Worm (Caenorhabditis elegans) whole organism, L4 larva: ENCODE results near the gene F35A5.8.

ENCODE experiments used
- F10B5.3 ChIP-seq: sonication (generic microtip); optimal IDR thresholded peaks from 2 replicates; lab custom pipeline; 2016; ENCODE audit warnings: mild to moderate bottlenecking, missing genetic modification characterization, missing compliant biosample characterization
- F44E2.7 ChIP-seq: fragments of 200-800 bp; sonication (Bioruptor generic); IDR thresholded peaks from 2 replicates; pipeline ENCODE4 v2.1.2; 2022; ENCODE audit warnings: missing genetic modification characterization, missing compliant biosample characterization
- F49E8.2 ChIP-seq: sonication (generic microtip); optimal IDR thresholded peaks from 2 replicates; lab custom pipeline; 2016; ENCODE audit warnings: missing compliant biosample characterization, mild to moderate bottlenecking, missing genetic modification characterization, borderline replicate concordance
- T26A8.4 ChIP-seq: fragments of 200-800 bp; sonication (Bioruptor generic); IDR thresholded peaks from 2 replicates; pipeline ENCODE4 v1.3.6; 2022; ENCODE audit warnings: missing genetic modification characterization, missing compliant biosample characterization
- Y105C5A.15 ChIP-seq: fragments of 200-800 bp; sonication (Bioruptor generic); IDR thresholded peaks from 2 replicates; pipeline ENCODE4 v1.3.6; 2022; ENCODE audit warnings: missing genetic modification characterization, missing compliant biosample characterization
- ZK546.5 ChIP-seq, 2 experiments: sonication (generic microtip); optimal IDR thresholded peaks; 2 replicates each; lab custom pipeline; 2017; ENCODE audit warnings: missing biosample characterization in 2 of 2, missing genetic modification characterization in 2 of 2
- aha-1 ChIP-seq: fragments of 150-350 bp; peaks from one replicate; lab custom pipeline; 2014; ENCODE audit warnings: missing biosample characterization, missing genetic modification characterization
- ceh-20 ChIP-seq: fragments of 200-800 bp; sonication (Bioruptor generic); IDR thresholded peaks from 2 replicates; pipeline ENCODE4 v1.3.6; 2022; ENCODE audit warnings: missing genetic modification reagents, missing genetic modification characterization, missing compliant biosample characterization
- ceh-62 ChIP-seq: sonication (generic microtip); optimal IDR thresholded peaks from 2 replicates; lab custom pipeline; 2017; ENCODE audit warnings: missing biosample characterization, missing genetic modification characterization
- cey-2 ChIP-seq: sonication (generic microtip); optimal IDR thresholded peaks from 3 replicates; lab custom pipeline; 2017; ENCODE audit warnings: missing genetic modification characterization, mild to moderate bottlenecking, missing compliant biosample characterization, antibody characterized with exemption, borderline replicate concordance; ENCODE audit not compliant: insufficient read depth
- daf-16 ChIP-seq, 3 experiments: sonication (generic microtip); optimal IDR thresholded peaks; 2 replicates each; lab custom pipeline; 2016 to 2017; ENCODE audit warnings: missing genetic modification characterization in 3 of 3, missing genetic modification reagents in 3 of 3, mild to moderate bottlenecking in 2 of 3, missing compliant biosample characterization in 2 of 3, missing biosample characterization in 1 of 3, moderate library complexity in 1 of 3
- daf-8 ChIP-seq: fragments of 200-800 bp; sonication (Bioruptor generic); IDR thresholded peaks from 2 replicates; pipeline ENCODE4 v1.3.6; 2022; ENCODE audit warnings: missing genetic modification characterization, missing compliant biosample characterization
- dmd-8 ChIP-seq: fragments of 200-800 bp; sonication (Bioruptor generic); IDR thresholded peaks from 2 replicates; pipeline ENCODE4 v1.3.6; 2022; ENCODE audit warnings: missing genetic modification characterization, missing compliant biosample characterization
- dpl-1 ChIP-seq: fragments of 150-350 bp; optimal IDR thresholded peaks from 2 replicates; lab custom pipeline; 2014; ENCODE audit warnings: missing biosample characterization, missing genetic modification reagents, missing genetic modification characterization
- dve-1 ChIP-seq: sonication (generic microtip); optimal IDR thresholded peaks from 2 replicates; lab custom pipeline; 2017; ENCODE audit warnings: antibody characterized with exemption, mild to moderate bottlenecking, missing genetic modification characterization, missing compliant biosample characterization; ENCODE audit not compliant: insufficient read depth
- egl-27 ChIP-seq: sonication (generic microtip); optimal IDR thresholded peaks from 3 replicates; lab custom pipeline; 2017; ENCODE audit warnings: missing biosample characterization, missing genetic modification reagents, missing genetic modification characterization
- egl-43 ChIP-seq: fragments of 200-800 bp; sonication (Bioruptor generic); IDR thresholded peaks from 2 replicates; pipeline ENCODE4 v1.3.6; 2022; ENCODE audit warnings: missing genetic modification reagents, missing genetic modification characterization, missing compliant biosample characterization
- fkh-10 ChIP-seq: fragments of 150-350 bp; optimal IDR thresholded peaks from 2 replicates; lab custom pipeline; 2014; ENCODE audit warnings: missing biosample characterization, missing genetic modification reagents, missing genetic modification characterization
- hlh-11 ChIP-seq: fragments of 200-800 bp; sonication (Bioruptor generic); optimal IDR thresholded peaks from 2 replicates; lab custom pipeline; 2018; ENCODE audit warnings: mild to moderate bottlenecking, missing genetic modification characterization, missing compliant biosample characterization
- hlh-30 ChIP-seq: sonication (generic microtip); optimal IDR thresholded peaks from 2 replicates; lab custom pipeline; 2017; ENCODE audit warnings: antibody characterized with exemption, mild to moderate bottlenecking, missing genetic modification characterization, missing compliant biosample characterization; ENCODE audit not compliant: insufficient read depth
- hmg-1.1 ChIP-seq: fragments of 200-800 bp; sonication (Bioruptor generic); IDR thresholded peaks from 2 replicates; pipeline ENCODE4 v1.3.6; 2022; ENCODE audit warnings: missing genetic modification reagents, missing genetic modification characterization, missing compliant biosample characterization
- lim-7 ChIP-seq: fragments of 200-800 bp; sonication (Bioruptor generic); IDR thresholded peaks from 2 replicates; pipeline ENCODE4 v1.3.6; 2022; ENCODE audit warnings: missing genetic modification characterization, missing compliant biosample characterization
- lin-15B ChIP-seq: fragments of 150-350 bp; sonication (generic microtip); optimal IDR thresholded peaks from 3 replicates; lab custom pipeline; 2014; ENCODE audit warnings: missing biosample characterization, missing genetic modification characterization
- lin-29 ChIP-seq: fragments of 200-800 bp; sonication (Bioruptor generic); IDR thresholded peaks from 2 replicates; pipeline ENCODE4 v1.3.6; 2022; ENCODE audit warnings: missing genetic modification reagents, missing genetic modification characterization, missing compliant biosample characterization
- lin-39 ChIP-seq: fragments of 150-350 bp; optimal IDR thresholded peaks from 2 replicates; lab custom pipeline; 2014; ENCODE audit warnings: missing biosample characterization, missing genetic modification reagents, missing genetic modification characterization
- lsy-2 ChIP-seq, 2 experiments: fragments of 150-350 bp in 1 of 2; sonication (generic microtip) in 1 of 2; optimal IDR thresholded peaks; 2 replicates each; lab custom pipeline; 2014 to 2017; ENCODE audit warnings: missing biosample characterization in 2 of 2, missing genetic modification characterization in 2 of 2
- madf-5 ChIP-seq, 2 experiments: fragments of 200-800 bp; sonication (Bioruptor generic); IDR thresholded peaks; 2 replicates each; pipeline ENCODE4 v1.3.6; 2022; ENCODE audit warnings: missing compliant biosample characterization in 2 of 2, missing genetic modification characterization in 2 of 2
- mdl-1 ChIP-seq, 2 experiments: fragments of 150-350 bp in 1 of 2; sonication (generic microtip) in 1 of 2; optimal IDR thresholded peaks; 2 replicates each; lab custom pipeline; 2014 to 2017; ENCODE audit warnings: missing biosample characterization in 2 of 2, missing genetic modification characterization in 2 of 2
- mep-1 ChIP-seq: fragments of 150-350 bp; sonication (generic microtip); optimal IDR thresholded peaks from 3 replicates; lab custom pipeline; 2014; ENCODE audit warnings: missing biosample characterization, missing genetic modification characterization
- mxl-3 ChIP-seq: fragments of 200-800 bp; sonication (Bioruptor generic); optimal IDR thresholded peaks from 2 replicates; lab custom pipeline; 2018; ENCODE audit warnings: mild to moderate bottlenecking, missing genetic modification characterization, missing compliant biosample characterization
- nhr-111 ChIP-seq: fragments of 200-800 bp; sonication (Bioruptor generic); optimal IDR thresholded peaks from 2 replicates; lab custom pipeline; 2018; ENCODE audit warnings: mild to moderate bottlenecking, missing genetic modification characterization, missing compliant biosample characterization
- nhr-25 ChIP-seq: sonication (generic microtip); optimal IDR thresholded peaks from 2 replicates; lab custom pipeline; 2017; ENCODE audit warnings: missing genetic modification characterization, mild to moderate bottlenecking, missing compliant biosample characterization, antibody characterized with exemption, moderate library complexity, borderline replicate concordance; ENCODE audit not compliant: insufficient read depth
- nhr-28 ChIP-seq: fragments of 150-350 bp; optimal IDR thresholded peaks from 2 replicates; lab custom pipeline; 2014; ENCODE audit warnings: missing biosample characterization, missing genetic modification characterization
- nhr-41 ChIP-seq: fragments of 200-800 bp; sonication (Bioruptor generic); IDR thresholded peaks from 2 replicates; pipeline ENCODE4 v1.3.6; 2022; ENCODE audit warnings: missing genetic modification reagents, missing genetic modification characterization, missing compliant biosample characterization
- nhr-48 ChIP-seq: sonication (generic microtip); optimal IDR thresholded peaks from 2 replicates; lab custom pipeline; 2016; ENCODE audit warnings: mild to moderate bottlenecking, missing genetic modification characterization, missing compliant biosample characterization
- nhr-77 ChIP-seq: fragments of 150-350 bp; optimal IDR thresholded peaks from 2 replicates; lab custom pipeline; 2014; ENCODE audit warnings: missing biosample characterization, missing genetic modification characterization
- skn-1 ChIP-seq: fragments of 150-350 bp; optimal IDR thresholded peaks from 2 replicates; lab custom pipeline; 2014; ENCODE audit warnings: missing biosample characterization, missing genetic modification characterization
- spr-3 ChIP-seq: fragments of 200-800 bp; sonication (Bioruptor generic); optimal IDR thresholded peaks from 2 replicates; lab custom pipeline; 2018; ENCODE audit warnings: mild to moderate bottlenecking, missing genetic modification characterization, missing compliant biosample characterization
- unc-62 ChIP-seq, 3 experiments: fragments of 150-350 bp in 1 of 3; sonication (generic microtip); optimal IDR thresholded peaks in 2 of 3; peaks in 1 of 3; 1 replicate in 1 of 3; 2 replicates in 2 of 3; lab custom pipeline; 2014 to 2017; ENCODE audit warnings: missing biosample characterization in 3 of 3, missing genetic modification characterization in 3 of 3, missing genetic modification reagents in 3 of 3, missing genotype in 1 of 3
- vab-7 ChIP-seq: fragments of 200-800 bp; sonication (Bioruptor generic); IDR thresholded peaks from 2 replicates; pipeline ENCODE4 v1.3.6; 2022; ENCODE audit warnings: missing genetic modification reagents, missing genetic modification characterization, missing compliant biosample characterization
- zip-11 ChIP-seq: fragments of 200-800 bp; sonication (Bioruptor generic); IDR thresholded peaks from 2 replicates; pipeline ENCODE4 v1.3.6; 2022; ENCODE audit warnings: missing genetic modification characterization, missing compliant biosample characterization
- ztf-7 ChIP-seq: fragments of 150-350 bp; optimal IDR thresholded peaks from 2 replicates; lab custom pipeline; 2014; ENCODE audit warnings: missing biosample characterization, missing genetic modification characterization

F35A5.8 gene

ce11 chrX:3839172-3839571, 35.9 kb upstream of the F35A5.8 start (continued):
- TF ChIP-seq spr-3 (GFP tag; lab: Kevin White, UChicago), result no peak
- no peak for TF ChIP-seq fkh-10 (GFP tag; lab: Kevin White, UChicago)
- no peak for TF ChIP-seq nhr-41 (GFP tag; lab: Robert Waterston, UW)
- TF ChIP-seq lin-29, result no peak
- peak; percentile 45 for TF ChIP-seq aha-1 (tag; lab: Kevin White, UChicago)
- TF ChIP-seq madf-5 (GFP tag; IDR thresholded peaks at IDR 0.05; lab: Robert Waterston, UW), result no peak
- peak in 1 of 2 experiments; percentile 36 for TF ChIP-seq lsy-2 (tag; optimal IDR thresholded peaks at IDR 0.05; lab: Kevin White, UChicago)
- TF ChIP-seq Y105C5A.15, result no peak
- no peak for TF ChIP-seq egl-27 (tag; lab: Kevin White, UChicago)
- TF ChIP-seq nhr-77 (tag; lab: Kevin White, UChicago), result no peak
- no peak for TF ChIP-seq dve-1 (tag; lab: Kevin White, UChicago)
- TF ChIP-seq egl-43 (GFP tag; lab: Robert Waterston, UW), result no peak
- no peak for TF ChIP-seq mdl-1 (tag; optimal IDR thresholded peaks at IDR 0.05; lab: Kevin White, UChicago)
- TF ChIP-seq daf-16 (GFP tag; optimal IDR thresholded peaks at IDR 0.05; lab: Kevin White, UChicago), result peak in 1 of 2 experiments; percentile 99
- TF ChIP-seq daf-16 (tag; optimal IDR thresholded peaks at IDR 0.05; lab: Kevin White, UChicago), result no peak
- peak; percentile 14 for TF ChIP-seq mxl-3 (GFP tag; lab: Kevin White, UChicago)
- no peak for TF ChIP-seq ceh-62 (tag; lab: Kevin White, UChicago)

- TF ChIP-seq unc-62 (GFP tag; optimal IDR thresholded peaks at IDR 0.05 in 1 of 2; lab: Kevin White, UChicago) (peak in 1 of 2 experiments; percentile 89), unc-62 (tag; optimal IDR thresholded peaks at IDR 0.05; lab: Kevin White, UChicago) (no peak), F49E8.2 (tag; lab: Kevin White, UChicago) (no peak), nhr-48 (tag; lab: Kevin White, UChicago) (peak; percentile 48)
Measured at ce11 chrX:3838670-3839069, 35.4 kb upstream of the F35A5.8 start.

DNA sequence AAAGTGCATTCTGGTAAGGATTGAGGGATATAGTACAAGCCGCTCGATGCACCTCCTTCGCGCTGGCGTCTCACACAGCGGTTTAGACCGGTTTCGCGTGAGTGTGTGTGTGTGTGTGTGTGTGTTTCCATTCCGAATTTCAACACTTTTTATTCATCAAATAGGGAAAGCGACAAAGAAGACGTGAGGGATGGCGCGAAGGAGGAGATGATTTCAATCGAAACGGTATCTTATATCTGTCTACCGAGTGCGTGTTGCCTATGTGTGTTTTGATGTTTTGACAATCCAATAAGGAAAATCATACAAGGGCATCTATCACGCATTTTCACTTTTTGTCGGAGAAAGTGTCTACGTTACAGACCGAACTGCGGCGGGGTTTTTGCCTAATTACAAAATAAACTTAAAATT, 34.5 kb upstream of the F35A5.8 start:
- TF ChIP-seq mxl-3 (GFP tag; lab: Kevin White, UChicago), result peak; percentile 53
- peak; percentile 31 for TF ChIP-seq hlh-30
- TF ChIP-seq hmg-1.1 (GFP tag; lab: Robert Waterston, UW), result no peak
- TF ChIP-seq F10B5.3 (tag; lab: Kevin White, UChicago), result no peak
- peak in 1 of 2 experiments; percentile 5 for TF ChIP-seq unc-62 (GFP tag; optimal IDR thresholded peaks at IDR 0.05 in 1 of 2; lab: Kevin White, UChicago)
- no peak for TF ChIP-seq unc-62 (tag; optimal IDR thresholded peaks at IDR 0.05; lab: Kevin White, UChicago)
- TF ChIP-seq nhr-25, result peak; percentile 16
- peak; percentile 81 for TF ChIP-seq hlh-11 (tag; lab: Kevin White, UChicago)
- TF ChIP-seq dpl-1, result peak; percentile 5
- peak in 1 of 2 experiments; percentile 17 for TF ChIP-seq mdl-1 (tag; optimal IDR thresholded peaks at IDR 0.05; lab: Kevin White, UChicago)
- TF ChIP-seq nhr-28 (tag; lab: Kevin White, UChicago), result peak; percentile 56
- no peak for TF ChIP-seq daf-16 (GFP tag; optimal IDR thresholded peaks at IDR 0.05; lab: Kevin White, UChicago)
- no peak for TF ChIP-seq daf-16 (tag; optimal IDR thresholded peaks at IDR 0.05; lab: Kevin White, UChicago)
- peak in 1 of 2 experiments; percentile 26 for TF ChIP-seq lsy-2 (tag; optimal IDR thresholded peaks at IDR 0.05; lab: Kevin White, UChicago)
- TF ChIP-seq T26A8.4, result 0 out of 2 replicates have a peak, but pooled peaks have one; percentile 33
- TF ChIP-seq ztf-7, result no peak
- TF ChIP-seq lin-15B (tag; lab: Kevin White, UChicago), result no peak
- TF ChIP-seq F44E2.7 (GFP tag; lab: Robert Waterston, UW), result no peak
- TF ChIP-seq nhr-48 (tag; lab: Kevin White, UChicago), result peak; percentile 84
- peak; percentile 99 for TF ChIP-seq aha-1 (tag; lab: Kevin White, UChicago)

DNA sequence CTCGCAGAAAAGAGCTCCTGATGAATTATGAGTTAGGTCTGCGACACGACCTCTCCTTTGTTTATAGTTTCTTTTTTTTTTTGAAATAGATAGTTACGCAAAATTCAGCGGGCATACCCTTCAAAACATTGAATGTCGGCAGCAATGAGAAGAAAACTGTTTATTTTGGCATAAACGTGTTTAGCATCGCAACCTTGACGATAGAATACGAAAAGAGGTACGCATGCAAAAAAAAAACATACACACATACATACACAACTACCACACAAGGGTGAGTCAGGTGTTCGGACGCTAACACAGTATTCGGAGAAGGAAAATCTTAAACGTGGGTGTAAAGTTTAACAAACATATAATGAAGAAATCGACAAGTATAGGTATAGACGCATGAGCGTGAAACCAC, 32.4 kb upstream of the F35A5.8 start:
- TF ChIP-seq ZK546.5 (tag; optimal IDR thresholded peaks at IDR 0.05; lab: Kevin White, UChicago), result no peak
- no peak for TF ChIP-seq ceh-20
- TF ChIP-seq zip-11 (GFP tag; lab: Robert Waterston, UW), result no peak
- TF ChIP-seq mdl-1 (tag; optimal IDR thresholded peaks at IDR 0.05; lab: Kevin White, UChicago), result peak in 1 of 2 experiments; percentile 5
- no peak for TF ChIP-seq skn-1 (tag; lab: Kevin White, UChicago)
- no peak for TF ChIP-seq dpl-1
- TF ChIP-seq dmd-8 (GFP tag; lab: Robert Waterston, UW), result no peak
- no peak for TF ChIP-seq lin-39
- TF ChIP-seq unc-62 (GFP tag; optimal IDR thresholded peaks at IDR 0.05 in 1 of 2; lab: Kevin White, UChicago), result peak in 1 of 2 experiments; percentile 43
- no peak for TF ChIP-seq unc-62 (tag; optimal IDR thresholded peaks at IDR 0.05; lab: Kevin White, UChicago)
- no peak for TF ChIP-seq F10B5.3 (tag; lab: Kevin White, UChicago)
- no peak for TF ChIP-seq daf-8 (GFP tag; lab: Robert Waterston, UW)
- TF ChIP-seq hlh-11 (tag; lab: Kevin White, UChicago), result peak; percentile 27
- TF ChIP-seq nhr-28 (tag; lab: Kevin White, UChicago), result peak; percentile 34
- no peak for TF ChIP-seq spr-3 (GFP tag; lab: Kevin White, UChicago)
- no peak for TF ChIP-seq nhr-111 (GFP tag; lab: Kevin White, UChicago)
- TF ChIP-seq vab-7 (GFP tag; lab: Robert Waterston, UW), result no peak
- no peak for TF ChIP-seq lim-7 (GFP tag; lab: Robert Waterston, UW)
- peak; percentile 29 for TF ChIP-seq mep-1 (tag; lab: Kevin White, UChicago)
- TF ChIP-seq cey-2 (tag; lab: Kevin White, UChicago), result no peak
- TF ChIP-seq madf-5 (GFP tag; IDR thresholded peaks at IDR 0.05; lab: Robert Waterston, UW), result no peak
